Fruit fly (Drosophila melanogaster): ENCODE results near the gene CG1647.

CG1647 gene

dm6 chr3R:28858241-28858647 lies 38.2 kb downstream of the CG1647 start (continued):
- TF ChIP-seq repo (GFP tag; optimal IDR thresholded peaks at IDR 0.05) (no peak), stwl (tag; optimal IDR thresholded peaks at IDR 0.05) (peak; percentile 35), CG2889 (GFP tag; IDR thresholded peaks at IDR 0.05) (no peak), CG12219 (GFP tag; optimal IDR thresholded peaks at IDR 0.05) (no peak), CG6689 (GFP tag; IDR thresholded peaks at IDR 0.05) (no peak), CG1792 (GFP tag; optimal IDR thresholded peaks at IDR 0.05) (no peak), ken (GFP tag; IDR thresholded peaks at IDR 0.05) (no peak), CG30431 (GFP tag; optimal IDR thresholded peaks at IDR 0.05) (no peak), CG8478 (optimal IDR thresholded peaks at IDR 0.05) (peak; percentile 50), Nf-YB (GFP tag; optimal IDR thresholded peaks at IDR 0.05) (no peak), aop (GFP tag; IDR thresholded peaks at IDR 0.05) (no peak), kay (GFP tag; optimal IDR thresholded peaks at IDR 0.05) (no peak), nom (GFP tag; optimal IDR thresholded peaks at IDR 0.05) (peak; percentile 99), CG12769 (tag; optimal IDR thresholded peaks at IDR 0.05) (peak; percentile 9), Hr39 (optimal IDR thresholded peaks at IDR 0.05) (no peak), zen (tag; optimal IDR thresholded peaks at IDR 0.05) (no peak), fru (optimal IDR thresholded peaks at IDR 0.05) (no peak), CG2202 (tag; optimal IDR thresholded peaks at IDR 0.05) (no peak), CG14014 (GFP tag; IDR thresholded peaks at IDR 0.05) (no peak), pb (GFP tag; optimal IDR thresholded peaks at IDR 0.05) (no peak), Sox102F (GFP tag; optimal IDR thresholded peaks at IDR 0.05) (no peak), CG31365 (tag; optimal IDR thresholded peaks at IDR 0.05) (no peak), Dbx (GFP tag; IDR thresholded peaks at IDR 0.05) (no peak), Drgx (GFP tag; IDR thresholded peaks at IDR 0.05) (peak; percentile 78), MBD-R2 (GFP tag; IDR thresholded peaks at IDR 0.05) (no peak), CG12071 (GFP tag; optimal IDR thresholded peaks at IDR 0.05) (no peak), CG5953 (GFP tag; IDR thresholded peaks at IDR 0.05) (no peak), danr (GFP tag; IDR thresholded peaks at IDR 0.05) (no peak), CG3163 (GFP tag; optimal IDR thresholded peaks at IDR 0.05) (no peak), rib (GFP tag; IDR thresholded peaks at IDR 0.05) (peak; percentile 35; the same call in 1 of the 2 replicates), CG13624 (GFP tag; optimal IDR thresholded peaks at IDR 0.05) (no peak), Optix (GFP tag; IDR thresholded peaks at IDR 0.05) (no peak), ash1 (GFP tag; optimal IDR thresholded peaks at IDR 0.05) (no peak), CG17912 (GFP tag; optimal IDR thresholded peaks at IDR 0.05) (no peak), Neu2 (GFP tag; optimal IDR thresholded peaks at IDR 0.05; ENCODE audit: borderline replicate concordance) (no peak), CG11247 (GFP tag; IDR thresholded peaks at IDR 0.05) (no peak), sob (GFP tag; IDR thresholded peaks at IDR 0.05) (no peak), sug (tag; optimal IDR thresholded peaks at IDR 0.05) (no peak), CG2678 (tag; optimal IDR thresholded peaks at IDR 0.05) (no peak), ato (GFP tag; IDR thresholded peaks at IDR 0.05; ENCODE audit: partially characterized antibody) (no peak), peb (GFP tag; IDR thresholded peaks at IDR 0.05) (no peak), ttk (GFP tag; IDR thresholded peaks at IDR 0.05) (no peak), sqz (GFP tag; optimal IDR thresholded peaks at IDR 0.05) (peak; percentile 80), Oaz (GFP tag; IDR thresholded peaks at IDR 0.05) (no peak), tap (tag; optimal IDR thresholded peaks at IDR 0.05) (no peak), corto (GFP tag; optimal IDR thresholded peaks at IDR 0.05) (peak; percentile 68), CG3281 (GFP tag; optimal IDR thresholded peaks at IDR 0.05) (no peak), CG7987 (GFP tag; optimal IDR thresholded peaks at IDR 0.05) (no peak), CG7928 (GFP tag; optimal IDR thresholded peaks at IDR 0.05) (no peak), emc (GFP tag; optimal IDR thresholded peaks at IDR 0.05) (no peak), ewg (GFP tag; optimal IDR thresholded peaks at IDR 0.05) (peak; percentile 27), z (GFP tag; IDR thresholded peaks at IDR 0.05) (peak; percentile 44; the same call in 1 of the 3 replicates), CG15601 (tag; optimal IDR thresholded peaks at IDR 0.05) (peak; percentile 26), CG3995 (GFP tag; optimal IDR thresholded peaks at IDR 0.05) (no peak)
